Worm (Caenorhabditis elegans): ENCODE data around the gene wip-1.

The wip-1 gene

ce11 chrIII:5017550-5017949, 889 bp upstream of the wip-1 start, which contains the start of gene larp-1:
larp-1 (minus strand) TSS chrIII:5017650.
- no peak for TF ChIP-seq nhr-76 (tag; optimal IDR thresholded peaks at IDR 0.05)

DNA sequence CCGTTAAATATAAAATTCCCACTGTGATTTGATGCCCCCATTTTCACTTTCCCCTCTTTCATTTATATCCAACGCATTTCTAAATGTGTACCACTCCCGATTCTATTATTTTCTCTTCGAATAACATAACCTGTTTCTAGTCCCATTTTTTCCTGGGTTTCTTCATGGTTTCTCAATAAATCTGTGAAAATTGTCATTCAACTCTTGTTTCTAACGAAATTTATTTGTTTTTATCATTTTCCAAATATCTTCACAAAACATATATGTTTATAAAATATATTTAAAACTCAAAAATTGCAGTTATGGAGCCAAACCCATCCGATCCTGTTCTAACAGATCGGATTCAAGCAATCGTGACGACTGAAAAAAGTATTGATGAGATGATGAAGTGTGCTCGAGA, 2.5 kb downstream of the wip-1 start, which contains the start of gene mdt-11:
TSS of gene mdt-11 (plus strand) at position 301 of the 400 bp plus-strand sequence.
- TF ChIP-seq unc-39 (tag; optimal IDR thresholded peaks at IDR 0.05) (no peak), sem-2 (GFP tag; optimal IDR thresholded peaks at IDR 0.05) (no peak), M03D4.4 (tag; optimal IDR thresholded peaks at IDR 0.05) (no peak), lin-13 (tag; optimal IDR thresholded peaks at IDR 0.05) (no peak), ztf-11 (tag; optimal IDR thresholded peaks at IDR 0.05) (no peak), ham-2 (GFP tag; optimal IDR thresholded peaks at IDR 0.05) (no peak), ceh-43 (GFP tag; optimal IDR thresholded peaks at IDR 0.05) (no peak), snpc-4 (tag; optimal IDR thresholded peaks at IDR 0.05) (no peak), unc-62 (GFP tag; optimal IDR thresholded peaks at IDR 0.05) (no peak), mab-5 (tag; optimal IDR thresholded peaks at IDR 0.05) (no peak), nhr-76 (tag; optimal IDR thresholded peaks at IDR 0.05) (no peak), lin-32 (GFP tag; optimal IDR thresholded peaks at IDR 0.05) (no peak), elt-1 (tag; optimal IDR thresholded peaks at IDR 0.05; ENCODE audit: borderline replicate concordance, insufficient read depth) (no peak), flh-1 (GFP tag; optimal IDR thresholded peaks at IDR 0.05) (no peak), mls-2 (tag; optimal IDR thresholded peaks at IDR 0.05) (no peak), mep-1 (tag; optimal IDR thresholded peaks at IDR 0.05) (no peak), bed-3 (GFP tag; optimal IDR thresholded peaks at IDR 0.05) (no peak), zip-8 (tag; optimal IDR thresholded peaks at IDR 0.05) (no peak)

ce11 chrIII:5021689-5022088, 3.2 kb downstream of the wip-1 start, which contains the start of gene R144.3:
R144.3 (plus strand) TSS chrIII:5021989.
- TF ChIP-seq zip-8 (tag; optimal IDR thresholded peaks at IDR 0.05) = no peak
- no peak for TF ChIP-seq hlh-1 (tag; optimal IDR thresholded peaks at IDR 0.05)
- TF ChIP-seq lsy-2 (tag; optimal IDR thresholded peaks at IDR 0.05) = no peak
- no peak for TF ChIP-seq mab-5 (tag; optimal IDR thresholded peaks at IDR 0.05)
- no peak for TF ChIP-seq bed-3 (GFP tag; optimal IDR thresholded peaks at IDR 0.05)
- TF ChIP-seq mep-1 (tag; optimal IDR thresholded peaks at IDR 0.05) = no peak
- no peak for TF ChIP-seq nhr-237 (tag; optimal IDR thresholded peaks at IDR 0.05)
- no peak for TF ChIP-seq ham-2 (GFP tag; optimal IDR thresholded peaks at IDR 0.05)
- no peak for TF ChIP-seq sem-2 (GFP tag; optimal IDR thresholded peaks at IDR 0.05)
- TF ChIP-seq drap-1 (GFP tag; optimal IDR thresholded peaks at IDR 0.05) = no peak
- TF ChIP-seq lin-32 (GFP tag; optimal IDR thresholded peaks at IDR 0.05) = no peak
- no peak for TF ChIP-seq ztf-11 (tag; optimal IDR thresholded peaks at IDR 0.05)
- no peak for TF ChIP-seq pha-4 (tag; optimal IDR thresholded peaks at IDR 0.05)
- no peak for TF ChIP-seq snpc-4 (tag; optimal IDR thresholded peaks at IDR 0.05)
- TF ChIP-seq tbx-8 (GFP tag; optimal IDR thresholded peaks at IDR 0.05) = no peak
- TF ChIP-seq unc-120 (tag; optimal IDR thresholded peaks at IDR 0.05; ENCODE audit: poor library complexity, severe bottlenecking) = no peak
- TF ChIP-seq M03D4.4 (tag; optimal IDR thresholded peaks at IDR 0.05) = no peak

ce11 chrIII:5022964-5023363, 4.5 kb downstream of the wip-1 start, which contains the start of gene R144.13:
R144.13 (plus strand) TSS chrIII:5023264.
- no peak for TF ChIP-seq lsy-2 (tag; optimal IDR thresholded peaks at IDR 0.05)
- no peak for TF ChIP-seq elt-1 (tag; optimal IDR thresholded peaks at IDR 0.05; ENCODE audit: borderline replicate concordance, insufficient read depth)
- TF ChIP-seq nhr-2 (tag; optimal IDR thresholded peaks at IDR 0.05) = no peak
- TF ChIP-seq snpc-4 (tag; optimal IDR thresholded peaks at IDR 0.05) = no peak
- TF ChIP-seq hlh-1 (tag; optimal IDR thresholded peaks at IDR 0.05) = no peak
- TF ChIP-seq zip-8 (tag; optimal IDR thresholded peaks at IDR 0.05) = no peak
- no peak for TF ChIP-seq mls-2 (tag; optimal IDR thresholded peaks at IDR 0.05)
- no peak for TF ChIP-seq mep-1 (tag; optimal IDR thresholded peaks at IDR 0.05)
- TF ChIP-seq lin-32 (GFP tag; optimal IDR thresholded peaks at IDR 0.05) = no peak
- TF ChIP-seq tbx-8 (GFP tag; optimal IDR thresholded peaks at IDR 0.05) = no peak
- no peak for TF ChIP-seq lin-13 (tag; optimal IDR thresholded peaks at IDR 0.05)
- TF ChIP-seq unc-120 (tag; optimal IDR thresholded peaks at IDR 0.05; ENCODE audit: poor library complexity, severe bottlenecking) = no peak
- TF ChIP-seq sptf-1 (tag; optimal IDR thresholded peaks at IDR 0.05) = no peak
- TF ChIP-seq sem-2 (GFP tag; optimal IDR thresholded peaks at IDR 0.05) = no peak

DNA sequence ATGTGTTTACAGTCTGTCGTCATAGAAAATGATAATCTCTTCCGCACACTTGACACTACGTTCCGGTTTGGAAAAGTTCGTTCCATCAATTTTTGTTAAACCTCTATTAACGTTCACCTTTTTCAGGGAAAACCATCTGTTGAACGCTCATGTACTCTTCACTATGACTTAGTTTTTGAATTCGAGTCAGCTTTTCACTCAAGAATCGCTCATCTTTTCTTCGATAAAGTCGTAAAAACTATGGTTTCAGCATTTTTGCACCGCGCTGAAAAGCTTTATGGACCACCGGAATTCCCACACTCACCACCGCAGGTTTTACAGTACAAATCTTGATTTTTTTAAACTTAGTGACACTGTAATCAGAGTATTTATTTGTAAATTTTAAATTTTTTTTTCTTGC, 5.2 kb downstream of the wip-1 start:
- TF ChIP-seq nhr-28 (tag; optimal IDR thresholded peaks at IDR 0.05) = no peak
- no peak for TF ChIP-seq sptf-1 (tag; optimal IDR thresholded peaks at IDR 0.05)
- TF ChIP-seq mab-5 (tag; optimal IDR thresholded peaks at IDR 0.05) = no peak
- TF ChIP-seq bed-3 (GFP tag; optimal IDR thresholded peaks at IDR 0.05) = no peak
- no peak for TF ChIP-seq ceh-39 (tag; optimal IDR thresholded peaks at IDR 0.05)
- TF ChIP-seq drap-1 (GFP tag; optimal IDR thresholded peaks at IDR 0.05) = no peak
- TF ChIP-seq mep-1 (tag; optimal IDR thresholded peaks at IDR 0.05) = no peak
- TF ChIP-seq mls-2 (tag; optimal IDR thresholded peaks at IDR 0.05) = no peak
- no peak for TF ChIP-seq hlh-1 (tag; optimal IDR thresholded peaks at IDR 0.05)
- TF ChIP-seq nhr-76 (tag; optimal IDR thresholded peaks at IDR 0.05) = no peak
- no peak for TF ChIP-seq M03D4.4 (tag; optimal IDR thresholded peaks at IDR 0.05)
- no peak for TF ChIP-seq elt-3 (tag; optimal IDR thresholded peaks at IDR 0.05)
- TF ChIP-seq ces-1 (GFP tag; optimal IDR thresholded peaks at IDR 0.05) = no peak
- no peak for TF ChIP-seq zip-8 (tag; optimal IDR thresholded peaks at IDR 0.05)
- no peak for TF ChIP-seq pha-4 (tag; optimal IDR thresholded peaks at IDR 0.05)
- no peak for TF ChIP-seq tbx-8 (GFP tag; optimal IDR thresholded peaks at IDR 0.05)
- TF ChIP-seq nhr-237 (tag; optimal IDR thresholded peaks at IDR 0.05) = no peak
- TF ChIP-seq lsy-2 (tag; optimal IDR thresholded peaks at IDR 0.05) = no peak
- no peak for TF ChIP-seq ceh-43 (GFP tag; optimal IDR thresholded peaks at IDR 0.05)

Measured in whole organism, mixed stage, embryonic.